Fruit fly (Drosophila melanogaster) whole organism, wandering third instar larva: ENCODE results near the gene CG3982.

Experiments used
- Abd-B ChIP-seq: fragments of >200 bp; optimal IDR thresholded peaks from 2 replicates; lab custom pipeline; 2017; ENCODE audit warnings: missing biosample characterization, missing genetic modification characterization
- CG32264 ChIP-seq: fragments of 200-800 bp; sonication (Bioruptor generic); optimal IDR thresholded peaks from 2 replicates; lab custom pipeline; 2016; ENCODE audit warnings: missing biosample characterization, missing genetic modification characterization
- CG9705 ChIP-seq: fragments of 200-800 bp; sonication (Bioruptor generic); optimal IDR thresholded peaks from 2 replicates; lab custom pipeline; 2018; ENCODE audit warnings: missing biosample characterization, mild to moderate bottlenecking, missing genetic modification characterization
- CrebA ChIP-seq: fragments of 200-800 bp; sonication (Bioruptor generic); optimal IDR thresholded peaks from 2 replicates; lab custom pipeline; 2016; ENCODE audit warnings: missing biosample characterization, mild to moderate bottlenecking, missing genetic modification characterization, borderline replicate concordance
- Dif ChIP-seq: fragments of 200-275, 200-300 bp; sonication (Bioruptor generic); optimal IDR thresholded peaks from 2 replicates; lab custom pipeline; 2018; ENCODE audit warnings: missing biosample characterization, missing genetic modification characterization; ENCODE audit not compliant: partially characterized antibody
- GATAd ChIP-seq: sonication (Bioruptor generic); optimal IDR thresholded peaks from 2 replicates; lab custom pipeline; 2016; ENCODE audit warnings: missing biosample characterization, missing genetic modification characterization
- HLH106 ChIP-seq: fragments of 200-800 bp; optimal IDR thresholded peaks from 3 replicates; lab custom pipeline; 2019; ENCODE audit warnings: missing biosample characterization, mild to moderate bottlenecking, missing genetic modification characterization, moderate library complexity
- Hnf4 ChIP-seq: fragments of 200-800 bp; sonication (Bioruptor generic); optimal IDR thresholded peaks from 2 replicates; lab custom pipeline; 2016; ENCODE audit warnings: missing biosample characterization, mild to moderate bottlenecking, missing genetic modification characterization
- Jra ChIP-seq: sonication (Bioruptor generic); optimal IDR thresholded peaks from 2 replicates; lab custom pipeline; 2016; ENCODE audit warnings: missing biosample characterization, missing genetic modification characterization
- Mio ChIP-seq: sonication (Bioruptor generic); optimal IDR thresholded peaks from 2 replicates; lab custom pipeline; 2016; ENCODE audit warnings: missing biosample characterization, missing genetic modification characterization
- Myc ChIP-seq: fragments of >200 bp; optimal IDR thresholded peaks from 2 replicates; lab custom pipeline; 2017
- N ChIP-seq: fragments of >200 bp; optimal IDR thresholded peaks from 2 replicates; lab custom pipeline; 2018; ENCODE audit warnings: missing biosample characterization, missing external identifiers, missing genetic modification characterization
- OdsH ChIP-seq: fragments of 200-800 bp; sonication (Bioruptor generic); optimal IDR thresholded peaks from 2 replicates; lab custom pipeline; 2016; ENCODE audit warnings: missing biosample characterization, mild to moderate bottlenecking, missing genetic modification characterization
- Vsx2 ChIP-seq: fragments of 200-300, 225-300 bp; sonication (Bioruptor generic); optimal IDR thresholded peaks from 2 replicates; lab custom pipeline; 2018; ENCODE audit warnings: missing biosample characterization, missing genetic modification characterization; ENCODE audit not compliant: partially characterized antibody
- br ChIP-seq: fragments of 200-800 bp; sonication (Bioruptor generic); optimal IDR thresholded peaks from 2 replicates; lab custom pipeline; 2016; ENCODE audit warnings: missing biosample characterization, missing genetic modification characterization
- dl ChIP-seq, 2 experiments: fragments of 175-275, 200-275 bp in 1 of 2; fragments of 200-275 bp in 1 of 2; sonication (Bioruptor generic); optimal IDR thresholded peaks; lab custom pipeline; 2018; ENCODE audit warnings: mild to moderate bottlenecking in 2 of 2, missing biosample characterization in 2 of 2, missing genetic modification characterization in 2 of 2, moderate library complexity in 2 of 2; ENCODE audit not compliant: partially characterized antibody in 2 of 2, insufficient read depth in 1 of 2
- dmrt93B ChIP-seq: fragments of 200-800 bp; sonication (Bioruptor generic); optimal IDR thresholded peaks from 2 replicates; lab custom pipeline; 2018; ENCODE audit warnings: missing biosample characterization, mild to moderate bottlenecking, missing genetic modification characterization
- ey ChIP-seq: fragments of 200-800 bp; sonication (Bioruptor generic); optimal IDR thresholded peaks from 2 replicates; lab custom pipeline; 2016; ENCODE audit warnings: missing biosample characterization, missing genetic modification characterization
- foxo ChIP-seq, 2 experiments: fragments of 200-800 bp; sonication (Bioruptor generic); optimal IDR thresholded peaks; 2 replicates in 1 of 2; 3 replicates in 1 of 2; lab custom pipeline; 2016 to 2017; ENCODE audit warnings: missing biosample characterization in 2 of 2, missing genetic modification characterization in 2 of 2
- fru ChIP-seq: fragments of 200-800 bp; sonication (Bioruptor generic); optimal IDR thresholded peaks from 3 replicates; lab custom pipeline; 2016; ENCODE audit warnings: missing biosample characterization, mild to moderate bottlenecking, missing genetic modification characterization
- jim ChIP-seq: fragments of 175-275, 200-325 bp; sonication (Bioruptor generic); optimal IDR thresholded peaks from 2 replicates; lab custom pipeline; 2016; ENCODE audit warnings: missing biosample characterization, mild to moderate bottlenecking, missing genetic modification characterization
- lola ChIP-seq: fragments of >200 bp; optimal IDR thresholded peaks from 2 replicates; lab custom pipeline; 2017; ENCODE audit warnings: missing biosample characterization, missing genetic modification characterization
- psq ChIP-seq: fragments of 200-800 bp; sonication (Bioruptor generic); optimal IDR thresholded peaks from 3 replicates; lab custom pipeline; 2017; ENCODE audit warnings: missing biosample characterization, mild to moderate bottlenecking, missing genetic modification characterization, moderate library complexity
- sage ChIP-seq: fragments of 200-800 bp; sonication (Bioruptor generic); optimal IDR thresholded peaks from 2 replicates; lab custom pipeline; 2016; ENCODE audit warnings: missing biosample characterization, mild to moderate bottlenecking, missing genetic modification characterization
- sv ChIP-seq: fragments of 200-800 bp; sonication (Bioruptor generic); optimal IDR thresholded peaks from 3 replicates; lab custom pipeline; 2016; ENCODE audit warnings: missing biosample characterization, missing genetic modification characterization
- tai ChIP-seq: sonication (Bioruptor generic); optimal IDR thresholded peaks from 2 replicates; lab custom pipeline; 2016; ENCODE audit warnings: missing biosample characterization, missing genetic modification characterization
- usp ChIP-seq: fragments of >200 bp; optimal IDR thresholded peaks from 2 replicates; lab custom pipeline; 2017; ENCODE audit warnings: missing biosample characterization, missing genetic modification characterization
- woc ChIP-seq: sonication (Bioruptor generic); optimal IDR thresholded peaks from 2 replicates; lab custom pipeline; 2016; ENCODE audit warnings: missing biosample characterization, mild to moderate bottlenecking, missing genetic modification characterization

Gene CG3982

dm6 chr3L:9402157-9402890 is 14.9 kb downstream of the CG3982 start, which contains the start of gene eIF4E1 (continued):
- peak; percentile 40 for TF ChIP-seq Vsx2 (GFP tag; lab: Kevin White, UChicago)
- TF ChIP-seq woc (GFP tag; lab: Kevin White, UChicago) = no peak

DNA sequence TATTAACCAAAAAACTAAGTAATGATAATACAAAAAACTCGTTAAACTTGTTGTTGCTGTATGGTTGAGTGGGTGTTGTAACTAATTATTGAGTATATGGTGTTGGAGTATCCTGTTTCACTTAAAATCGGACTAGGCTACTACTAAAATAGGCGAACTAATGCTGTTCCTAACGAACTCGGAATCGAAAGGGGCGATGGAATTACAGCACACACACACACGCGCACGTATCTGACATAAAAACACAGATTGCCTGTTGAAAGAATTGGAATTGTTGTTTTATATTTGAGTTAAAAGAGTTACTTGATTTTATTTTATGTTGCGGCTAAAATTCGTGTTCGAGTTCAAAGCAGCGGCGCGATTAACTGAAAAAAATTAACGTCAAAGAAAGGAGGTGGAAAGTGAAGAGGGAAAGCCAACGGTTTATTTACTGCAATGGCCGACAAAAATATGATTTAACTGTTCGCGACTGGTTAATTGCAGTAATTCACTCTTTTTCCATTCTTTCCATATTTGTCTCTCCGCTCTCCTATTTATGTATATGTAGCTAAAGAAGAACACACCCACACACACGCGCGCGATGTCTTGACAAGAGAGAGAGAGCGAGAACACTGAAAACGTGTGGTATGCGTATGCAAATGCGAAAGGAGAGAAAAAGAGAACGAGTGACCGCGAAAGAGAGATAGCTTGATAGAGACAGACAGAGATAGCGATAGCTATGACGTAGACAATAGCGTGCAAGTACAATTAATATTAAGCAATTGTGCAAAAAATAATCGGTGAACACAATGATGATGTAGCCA is 15.6 kb downstream of the CG3982 start:
- TF ChIP-seq Dif (GFP tag; lab: Kevin White, UChicago) = peak; percentile 92
- no peak for TF ChIP-seq jim
- TF ChIP-seq dl (GFP tag; optimal IDR thresholded peaks at IDR 0.05; lab: Kevin White, UChicago; ENCODE audit: insufficient read depth in 1 of 2, partially characterized antibody in 2 of 2) = peak; percentile 66 to 89
- TF ChIP-seq CrebA (GFP tag; lab: Kevin White, UChicago) = peak; percentile 66
- peak; percentile 73 for TF ChIP-seq fru (GFP tag; lab: Kevin White, UChicago)
- peak; percentile 17 for TF ChIP-seq sage
- TF ChIP-seq dmrt93B (GFP tag; lab: Kevin White, UChicago) = no peak
- peak; percentile 57 for TF ChIP-seq psq (GFP tag; lab: Kevin White, UChicago)
- TF ChIP-seq Jra = peak; percentile 16
- TF ChIP-seq N (GFP tag; lab: Kevin White, UChicago) = no peak
- no peak for TF ChIP-seq CG32264 (GFP tag; lab: Kevin White, UChicago)
- no peak for TF ChIP-seq OdsH (GFP tag; lab: Kevin White, UChicago)

DNA sequence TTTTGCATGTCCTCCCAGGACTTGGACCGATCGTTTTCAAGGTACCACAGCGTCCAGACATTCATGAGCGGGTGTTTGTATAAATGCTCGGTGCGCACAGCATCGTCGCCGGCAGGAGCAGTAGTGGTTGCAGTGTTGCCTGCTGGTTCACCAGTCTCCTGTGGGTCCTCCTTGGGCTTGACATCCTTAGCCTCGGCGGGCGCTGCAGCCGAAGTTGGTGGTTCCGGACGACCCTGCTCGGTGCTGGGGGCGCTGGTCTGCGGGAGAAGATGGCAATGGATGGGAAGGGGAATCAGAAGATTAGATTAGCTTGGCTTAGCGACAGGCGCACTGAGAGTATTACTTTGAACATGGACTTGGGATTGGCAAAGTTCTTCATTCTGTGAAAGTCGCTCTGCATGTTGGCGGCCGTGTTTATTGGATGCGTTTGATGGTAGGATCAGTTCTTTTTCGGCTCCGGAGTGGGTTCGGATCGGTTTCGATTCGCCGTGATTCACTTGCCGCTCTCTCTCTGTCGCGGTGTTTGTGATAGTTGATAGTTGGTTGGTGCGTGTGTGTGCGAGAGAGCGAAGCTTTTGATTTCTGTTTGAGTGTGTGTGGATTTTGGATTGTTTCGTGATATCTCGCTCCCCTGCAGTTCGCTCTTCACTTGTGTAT is 16.4 kb downstream of the CG3982 start:
- no peak for TF ChIP-seq br (GFP tag; lab: Kevin White, UChicago)
- no peak for TF ChIP-seq usp (GFP tag; lab: Kevin White, UChicago)
- no peak for TF ChIP-seq CrebA (GFP tag; lab: Kevin White, UChicago)
- no peak for TF ChIP-seq CG9705 (GFP tag; lab: Kevin White, UChicago)
- TF ChIP-seq dmrt93B (GFP tag; lab: Kevin White, UChicago) = no peak
- TF ChIP-seq CG32264 (GFP tag; lab: Kevin White, UChicago) = no peak
- TF ChIP-seq OdsH (GFP tag; lab: Kevin White, UChicago) = no peak
- no peak for TF ChIP-seq Mio
- TF ChIP-seq Abd-B (GFP tag; lab: Kevin White, UChicago) = no peak
- TF ChIP-seq woc (GFP tag; lab: Kevin White, UChicago) = no peak
- TF ChIP-seq tai (GFP tag; lab: Kevin White, UChicago) = no peak

- TF ChIP-seq sv (GFP tag; lab: Kevin White, UChicago) (no peak), GATAd (GFP tag; lab: Kevin White, UChicago) (no peak), Hnf4 (GFP tag; lab: Kevin White, UChicago) (no peak), HLH106 (tag; lab: Kevin White, UChicago) (no peak), Myc (lab: Kevin White, UChicago) (no peak), Vsx2 (GFP tag; lab: Kevin White, UChicago) (no peak), br (GFP tag; lab: Kevin White, UChicago) (no peak), foxo (GFP tag; optimal IDR thresholded peaks at IDR 0.05; lab: Kevin White, UChicago) (no peak), sage (no peak), CG9705 (GFP tag; lab: Kevin White, UChicago) (no peak), ey (GFP tag; lab: Kevin White, UChicago) (no peak), fru (GFP tag; lab: Kevin White, UChicago) (no peak), lola (no peak), CG32264 (GFP tag; lab: Kevin White, UChicago) (no peak), N (GFP tag; lab: Kevin White, UChicago) (no peak), CrebA (GFP tag; lab: Kevin White, UChicago) (no peak)
These were observed 17.3 kb downstream of the CG3982 start for dm6 chr3L:9399855-9400254.
